Worm (Caenorhabditis elegans) whole organism, early embryonic: ENCODE measurements around the gene ZK632.11.

ENCODE experiments used
- B0310.2 ChIP-seq: sonication (generic microtip); optimal IDR thresholded peaks from 2 replicates; lab custom pipeline; 2016; ENCODE audit warnings: mild to moderate bottlenecking, missing genetic modification characterization, missing compliant biosample characterization
- F13C5.2 ChIP-seq: sonication (generic microtip); optimal IDR thresholded peaks from 2 replicates; lab custom pipeline; 2017; ENCODE audit warnings: mild to moderate bottlenecking, missing genetic modification characterization, inconsistent platforms, missing compliant biosample characterization
- ama-1 ChIP-seq: fragments of 150-350 bp; optimal IDR thresholded peaks from 2 replicates; lab custom pipeline; 2014
- ceh-36 ChIP-seq: sonication (generic microtip); optimal IDR thresholded peaks from 2 replicates; lab custom pipeline; 2016; ENCODE audit warnings: missing genetic modification characterization, inconsistent platforms, missing compliant biosample characterization
- flt-1 ChIP-seq: fragments of 200-800 bp; sonication (Bioruptor generic); IDR thresholded peaks from 2 replicates; pipeline ENCODE4 v1.3.6; 2022; ENCODE audit warnings: missing genetic modification characterization, missing compliant biosample characterization
- hnd-1 ChIP-seq: sonication (generic microtip); optimal IDR thresholded peaks from 2 replicates; lab custom pipeline; 2016; ENCODE audit warnings: missing genetic modification characterization, missing compliant biosample characterization
- tbx-37 ChIP-seq: fragments of 200-800 bp; sonication (Bioruptor generic); conservative IDR thresholded peaks from 2 replicates; pipeline ENCODE4 v1.3.6; 2022; ENCODE audit warnings: missing genetic modification reagents, missing genetic modification characterization, missing compliant biosample characterization
- tra-4 ChIP-seq: sonication (generic microtip); optimal IDR thresholded peaks from 2 replicates; lab custom pipeline; 2017; ENCODE audit warnings: missing genetic modification characterization, missing compliant biosample characterization

ce11 chrIII:9817087-9817612 is 10.6 kb upstream of the ZK632.11 start, which contains the start of gene cnx-1:
- TF ChIP-seq ceh-36 (tag; lab: Kevin White, UChicago) (no peak), tra-4 (no peak), F13C5.2 (tag; lab: Kevin White, UChicago) (no peak), ama-1 (lab: Kevin White, UChicago) (no peak), B0310.2 (tag; lab: Kevin White, UChicago) (no peak), tbx-37 (no peak), hnd-1 (no peak), flt-1 (GFP tag; lab: Robert Waterston, UW) (no peak)
